Fruit fly (Drosophila melanogaster) whole organism, embryonic: Measurements from ENCODE around the gene CG31050.

Experiments
- B-H1 ChIP-seq: fragments of 200-800 bp; sonication (Bioruptor generic); IDR thresholded peaks from 3 replicates; pipeline ENCODE4 v1.3.6; 2022; ENCODE audit warnings: missing biosample characterization, missing genetic modification characterization
- CG10267 ChIP-seq: fragments of 200-800 bp; sonication (Bioruptor generic); optimal IDR thresholded peaks from 2 replicates; lab custom pipeline; 2018; ENCODE audit warnings: missing biosample characterization, mild to moderate bottlenecking, missing genetic modification characterization, moderate library complexity
- CG13123 ChIP-seq: fragments of 200-800 bp; sonication (Bioruptor generic); optimal IDR thresholded peaks from 2 replicates; lab custom pipeline; 2016; ENCODE audit warnings: missing biosample characterization, missing genetic modification characterization
- CG14050 ChIP-seq: fragments of 200-800 bp; sonication (Bioruptor generic); IDR thresholded peaks from 3 replicates; pipeline ENCODE4 v1.3.6; 2022; ENCODE audit warnings: missing biosample characterization, missing genetic modification characterization
- CG15514 ChIP-seq: fragments of 200-800 bp; sonication (Bioruptor generic); optimal IDR thresholded peaks from 3 replicates; lab custom pipeline; 2017; ENCODE audit warnings: missing biosample characterization, missing genetic modification characterization, mild to moderate bottlenecking, moderate library complexity, missing genetic modification reagents
- CG15601 ChIP-seq: fragments of 200-800 bp; sonication (Bioruptor generic); optimal IDR thresholded peaks from 3 replicates; lab custom pipeline; 2019; ENCODE audit warnings: missing biosample characterization, mild to moderate bottlenecking, missing genetic modification characterization, moderate library complexity
- CG1602 ChIP-seq: fragments of 200-800 bp; sonication (Bioruptor generic); optimal IDR thresholded peaks from 3 replicates; lab custom pipeline; 2016; ENCODE audit warnings: missing biosample characterization, missing genetic modification characterization
- CG1647 ChIP-seq: fragments of 200-800 bp; sonication (Bioruptor generic); optimal IDR thresholded peaks from 3 replicates; lab custom pipeline; 2016; ENCODE audit warnings: missing biosample characterization, missing genetic modification characterization
- CG17612 ChIP-seq: fragments of 200-800 bp; sonication (Bioruptor generic); IDR thresholded peaks from 2 replicates; pipeline ENCODE4 v1.3.6; 2022; ENCODE audit warnings: missing biosample characterization, missing genetic modification characterization
- CG17829 ChIP-seq: fragments of 200-800 bp; optimal IDR thresholded peaks from 2 replicates; lab custom pipeline; 2019; ENCODE audit warnings: missing biosample characterization, mild to moderate bottlenecking, missing genetic modification characterization, moderate library complexity
- CG18599 ChIP-seq: fragments of 200-800 bp; sonication (Bioruptor generic); optimal IDR thresholded peaks from 3 replicates; lab custom pipeline; 2017; ENCODE audit warnings: missing biosample characterization, missing genetic modification characterization, mild to moderate bottlenecking, moderate library complexity, missing genetic modification reagents
- CG18764 ChIP-seq: fragments of 200-800 bp; sonication (Bioruptor generic); optimal IDR thresholded peaks from 3 replicates; lab custom pipeline; 2016; ENCODE audit warnings: missing biosample characterization, missing genetic modification characterization
- CG2199 ChIP-seq: fragments of 200-800 bp; sonication (Bioruptor generic); IDR thresholded peaks from 3 replicates; pipeline ENCODE4 v1.3.6; 2022; ENCODE audit warnings: missing biosample characterization, missing genetic modification characterization
- CG30020 ChIP-seq: fragments of 200-800 bp; optimal IDR thresholded peaks from 2 replicates; lab custom pipeline; 2019; ENCODE audit warnings: missing biosample characterization, mild to moderate bottlenecking, missing genetic modification characterization, moderate library complexity
- CG32772 ChIP-seq: fragments of 200-800 bp; sonication (Bioruptor generic); IDR thresholded peaks from 2 replicates; pipeline ENCODE4 v1.3.6; 2022; ENCODE audit warnings: missing biosample characterization, missing genetic modification characterization
- CG3847 ChIP-seq: fragments of 200-800 bp; sonication (Bioruptor generic); IDR thresholded peaks from 2 replicates; pipeline ENCODE4 v1.3.6; 2022; ENCODE audit warnings: missing biosample characterization, missing genetic modification characterization
- CG4820 ChIP-seq: fragments of 200-800 bp; sonication (Bioruptor generic); optimal IDR thresholded peaks from 3 replicates; lab custom pipeline; 2016; ENCODE audit warnings: missing biosample characterization, missing genetic modification characterization
- CG5245 ChIP-seq: fragments of 200-800 bp; sonication (Bioruptor generic); optimal IDR thresholded peaks from 3 replicates; lab custom pipeline; 2016; ENCODE audit warnings: missing biosample characterization, missing genetic modification characterization
- CG6175 ChIP-seq: fragments of 200-800 bp; sonication (Bioruptor generic); IDR thresholded peaks from 3 replicates; pipeline ENCODE4 v1.3.6; 2022; ENCODE audit warnings: missing biosample characterization, missing genetic modification characterization
- CG6272 ChIP-seq: fragments of 200-800 bp; sonication (Bioruptor generic); IDR thresholded peaks from 2 replicates; pipeline ENCODE4 v1.3.6; 2022; ENCODE audit warnings: missing biosample characterization, missing genetic modification characterization
- CG6854 ChIP-seq: fragments of 200-800 bp; sonication (Bioruptor generic); optimal IDR thresholded peaks from 3 replicates; lab custom pipeline; 2017; ENCODE audit warnings: missing biosample characterization, mild to moderate bottlenecking, missing genetic modification characterization
- CG7745 ChIP-seq: fragments of 200-800 bp; sonication (Bioruptor generic); optimal IDR thresholded peaks from 2 replicates; lab custom pipeline; 2018; ENCODE audit warnings: missing biosample characterization, mild to moderate bottlenecking, missing genetic modification characterization, moderate library complexity
- CG8388 ChIP-seq: fragments of 200-800 bp; sonication (Bioruptor generic); optimal IDR thresholded peaks from 2 replicates; lab custom pipeline; 2019; ENCODE audit warnings: missing biosample characterization, mild to moderate bottlenecking, missing genetic modification characterization, moderate library complexity
- CG8924 ChIP-seq: fragments of 200-800 bp; optimal IDR thresholded peaks from 3 replicates; lab custom pipeline; 2019; ENCODE audit warnings: missing biosample characterization, mild to moderate bottlenecking, missing genetic modification characterization, moderate library complexity
- CTCF ChIP-seq: fragments of 200-800 bp; sonication (Bioruptor generic); optimal IDR thresholded peaks from 2 replicates; lab custom pipeline; 2017; ENCODE audit warnings: missing biosample characterization, mild to moderate bottlenecking, missing genetic modification characterization, moderate library complexity
- D ChIP-seq, 2 experiments: fragments of 200-800 bp in 1 of 2; fragments of >200 bp in 1 of 2; sonication (Bioruptor generic) in 1 of 2; optimal IDR thresholded peaks; 2 replicates in 1 of 2; 3 replicates in 1 of 2; lab custom pipeline; 2017; ENCODE audit warnings: mild to moderate bottlenecking in 1 of 2, missing biosample characterization in 1 of 2, missing genetic modification characterization in 1 of 2, missing genetic modification reagents in 1 of 2
- Doc3 ChIP-seq: fragments of 200-800 bp; sonication (Bioruptor generic); IDR thresholded peaks from 3 replicates; pipeline ENCODE4 v1.3.6; 2022; ENCODE audit warnings: missing biosample characterization, missing genetic modification characterization; ENCODE audit not compliant: partially characterized antibody
- Hand ChIP-seq: fragments of 200-800 bp; sonication (Bioruptor generic); optimal IDR thresholded peaks from 2 replicates; lab custom pipeline; 2017; ENCODE audit warnings: mild to moderate bottlenecking, missing biosample characterization, missing genetic modification reagents, missing genetic modification characterization
- Hey ChIP-seq: fragments of 200-800 bp; sonication (Bioruptor generic); optimal IDR thresholded peaks from 3 replicates; lab custom pipeline; 2018; ENCODE audit warnings: missing biosample characterization, mild to moderate bottlenecking, missing genetic modification characterization
- HmgD ChIP-seq: fragments of 200-800 bp; sonication (Bioruptor generic); optimal IDR thresholded peaks from 3 replicates; lab custom pipeline; 2016; ENCODE audit warnings: missing biosample characterization, missing genetic modification characterization
- Hr39 ChIP-seq: fragments of >200 bp; optimal IDR thresholded peaks from 2 replicates; lab custom pipeline; 2017
- Jarid2 ChIP-seq: fragments of 200-800 bp; sonication (Bioruptor generic); optimal IDR thresholded peaks from 3 replicates; lab custom pipeline; 2017; ENCODE audit warnings: mild to moderate bottlenecking, missing biosample characterization, missing genetic modification reagents, missing genetic modification characterization
- Neu2 ChIP-seq: fragments of 200-800 bp; sonication (Bioruptor generic); optimal IDR thresholded peaks from 3 replicates; lab custom pipeline; 2016; ENCODE audit warnings: missing biosample characterization, missing genetic modification characterization, borderline replicate concordance
- Sox100B ChIP-seq: fragments of 200-800 bp; sonication (Bioruptor generic); optimal IDR thresholded peaks from 3 replicates; lab custom pipeline; 2018; ENCODE audit warnings: missing biosample characterization, mild to moderate bottlenecking, missing genetic modification characterization
- Sry-β ChIP-seq: fragments of 200-800 bp; sonication (Bioruptor generic); optimal IDR thresholded peaks from 2 replicates; lab custom pipeline; 2018; ENCODE audit warnings: missing biosample characterization, mild to moderate bottlenecking, missing genetic modification characterization, moderate library complexity
- al ChIP-seq: fragments of 200-800 bp; sonication (Bioruptor generic); IDR thresholded peaks from 2 replicates; pipeline ENCODE4 v1.3.6; 2022; ENCODE audit warnings: missing biosample characterization, missing genetic modification characterization
- bowl ChIP-seq: fragments of 200-800 bp; sonication (Bioruptor generic); IDR thresholded peaks from 2 replicates; pipeline ENCODE4 v1.3.6; 2022; ENCODE audit warnings: missing biosample characterization, missing genetic modification characterization
- br ChIP-seq: fragments of >200 bp; optimal IDR thresholded peaks from 2 replicates; lab custom pipeline; 2017
- ci ChIP-seq: fragments of 200-800 bp; sonication (Bioruptor generic); IDR thresholded peaks from 3 replicates; pipeline ENCODE4 v1.3.6; 2022; ENCODE audit warnings: missing biosample characterization, missing genetic modification characterization
- crp ChIP-seq, 2 experiments: fragments of 200-800 bp; sonication (Bioruptor generic); optimal IDR thresholded peaks; 2 replicates in 1 of 2; 3 replicates in 1 of 2; lab custom pipeline; 2017; ENCODE audit warnings: missing biosample characterization in 2 of 2, missing genetic modification characterization in 2 of 2, mild to moderate bottlenecking in 1 of 2, moderate library complexity in 1 of 2
- eyg ChIP-seq: fragments of 200-800 bp; sonication (Bioruptor generic); optimal IDR thresholded peaks from 3 replicates; lab custom pipeline; 2016; ENCODE audit warnings: missing biosample characterization, missing genetic modification characterization
- insv ChIP-seq, 2 experiments: fragments of 200-800 bp; sonication (Bioruptor generic); optimal IDR thresholded peaks; 3 replicates each; lab custom pipeline; 2016 to 2018; ENCODE audit warnings: missing biosample characterization in 2 of 2, missing genetic modification characterization in 2 of 2
- jumu ChIP-seq: fragments of 200-800 bp; sonication (Bioruptor generic); optimal IDR thresholded peaks from 3 replicates; lab custom pipeline; 2016; ENCODE audit warnings: missing biosample characterization, missing genetic modification characterization
- lilli ChIP-seq: fragments of 200-800 bp; sonication (Bioruptor generic); optimal IDR thresholded peaks from 3 replicates; lab custom pipeline; 2016; ENCODE audit warnings: missing biosample characterization, missing genetic modification characterization
- lola ChIP-seq, 3 experiments: fragments of >200 bp in 2 of 3; fragments of 200-800 bp in 1 of 3; sonication (Bioruptor generic) in 1 of 3; optimal IDR thresholded peaks; 2 replicates each; lab custom pipeline; 2017 to 2019; ENCODE audit warnings: missing biosample characterization in 3 of 3, missing genetic modification characterization in 3 of 3, mild to moderate bottlenecking in 1 of 3, moderate library complexity in 1 of 3
- odd ChIP-seq: fragments of 200-800 bp; sonication (Bioruptor generic); optimal IDR thresholded peaks from 2 replicates; lab custom pipeline; 2017; ENCODE audit warnings: missing biosample characterization, mild to moderate bottlenecking, missing genetic modification characterization
- otp ChIP-seq: fragments of 200-800 bp; sonication (Bioruptor generic); IDR thresholded peaks from 3 replicates; pipeline ENCODE4, ENCODE4 v1.3.6; 2022; ENCODE audit warnings: missing biosample characterization, missing genetic modification characterization
- stc ChIP-seq: fragments of 200-800 bp; sonication (Bioruptor generic); IDR thresholded peaks from 2 replicates; pipeline ENCODE4 v1.3.6; 2022; ENCODE audit warnings: missing biosample characterization, missing genetic modification characterization
- ttk ChIP-seq: fragments of 200-800 bp; sonication (Bioruptor generic); IDR thresholded peaks from 2 replicates; pipeline ENCODE4 v2.1.2; 2022; ENCODE audit warnings: missing biosample characterization, missing genetic modification characterization
- unc-4 ChIP-seq: fragments of 200-800 bp; sonication (Bioruptor generic); IDR thresholded peaks from 2 replicates; pipeline ENCODE4 v1.3.6; 2022; ENCODE audit warnings: missing biosample characterization, missing genetic modification characterization; ENCODE audit not compliant: partially characterized antibody

CG31050 gene

DNA sequence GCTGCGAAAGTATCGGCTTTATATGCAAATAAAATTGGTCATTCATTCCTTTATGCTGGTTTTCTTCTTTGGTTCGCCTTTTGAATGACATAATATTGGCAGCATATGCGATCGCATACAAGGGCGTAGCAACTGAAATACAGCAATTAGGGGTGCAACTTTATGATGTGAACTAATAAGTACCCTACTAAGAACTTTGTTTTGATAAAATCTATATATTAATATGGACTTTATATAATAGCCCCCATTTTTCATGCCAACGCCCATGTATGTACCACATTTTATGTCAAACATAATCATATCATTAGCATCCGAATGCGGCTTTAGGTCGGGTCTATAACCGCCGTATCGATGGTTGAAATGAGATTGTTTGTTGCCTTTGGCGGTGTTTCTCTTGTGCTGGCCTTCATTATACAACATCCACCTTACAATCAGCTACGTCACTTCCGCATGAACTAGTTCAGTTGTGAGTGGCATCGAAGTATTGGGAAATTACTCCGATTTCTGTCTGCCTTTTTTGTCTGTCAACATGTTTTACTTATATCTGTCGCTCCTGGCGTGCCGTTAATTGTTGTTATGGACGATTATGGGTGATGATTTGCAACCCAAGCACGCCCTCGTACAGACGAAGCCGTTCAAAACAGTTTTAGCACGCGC, 26.7 kb upstream of the CG31050 start (continued):
- no peak for TF ChIP-seq Jarid2 (GFP tag; lab: Kevin White, UChicago)
- TF ChIP-seq CG14050 (GFP tag; lab: Robert Waterston, UW) = peak; percentile 27; the same call in 1 of the 3 replicates
- TF ChIP-seq insv (GFP tag; optimal IDR thresholded peaks at IDR 0.05; lab: Kevin White, UChicago) = no peak
- no peak for TF ChIP-seq crp (GFP tag; optimal IDR thresholded peaks at IDR 0.05; lab: Kevin White, UChicago)
- TF ChIP-seq CG6854 (GFP tag; lab: Kevin White, UChicago) = peak; percentile 28
- TF ChIP-seq CG7745 = no peak
- TF ChIP-seq Sox100B (GFP tag; lab: Kevin White, UChicago) = peak; percentile 6
- no peak for TF ChIP-seq CG15601
- no peak for TF ChIP-seq CG1647 (GFP tag; lab: Kevin White, UChicago)
- TF ChIP-seq ci (GFP tag; lab: Robert Waterston, UW) = no peak
- peak; percentile 94 for TF ChIP-seq CG15514 (GFP tag; lab: Kevin White, UChicago)
- peak; percentile 46; the same call in 1 of the 2 replicates for TF ChIP-seq ttk (GFP tag; lab: Robert Waterston, UW)
- no peak for TF ChIP-seq Hr39 (lab: Kevin White, UChicago)
- TF ChIP-seq Sry-β = no peak
- no peak for TF ChIP-seq CG13123 (GFP tag; lab: Kevin White, UChicago)
- TF ChIP-seq jumu = no peak
- peak; percentile 67 for TF ChIP-seq lilli (GFP tag; lab: Kevin White, UChicago)
- TF ChIP-seq CG17829 (tag; lab: Kevin White, UChicago) = peak; percentile 2
- TF ChIP-seq unc-4 (GFP tag; lab: Robert Waterston, UW) = no peak
- TF ChIP-seq CG30020 (tag; lab: Kevin White, UChicago) = no peak
- no peak for TF ChIP-seq CG18764 (GFP tag; lab: Kevin White, UChicago)
- TF ChIP-seq Neu2 (GFP tag; lab: Kevin White, UChicago) = no peak
- TF ChIP-seq lola (GFP tag; optimal IDR thresholded peaks at IDR 0.05; lab: Kevin White, UChicago) = no peak
- no peak for TF ChIP-seq bowl (GFP tag; lab: Robert Waterston, UW)
- TF ChIP-seq Hand (GFP tag; lab: Kevin White, UChicago) = no peak
- no peak for TF ChIP-seq stc (GFP tag; lab: Robert Waterston, UW)
- no peak for TF ChIP-seq Hey
- no peak for TF ChIP-seq Doc3 (GFP tag; lab: Robert Waterston, UW)
- TF ChIP-seq CG4820 = no peak
- 0 out of 3 replicates have a peak, but pooled peaks have one; percentile 39 for TF ChIP-seq CG6175 (GFP tag; lab: Robert Waterston, UW)
- TF ChIP-seq HmgD = no peak
- TF ChIP-seq br (lab: Kevin White, UChicago) = no peak
- no peak for TF ChIP-seq CTCF
- no peak for TF ChIP-seq odd
- no peak for TF ChIP-seq eyg (GFP tag; lab: Kevin White, UChicago)
- TF ChIP-seq CG10267 (tag; lab: Kevin White, UChicago) = no peak
- TF ChIP-seq CG18599 (GFP tag; lab: Kevin White, UChicago) = peak; percentile 63
- TF ChIP-seq B-H1 (GFP tag; lab: Robert Waterston, UW) = peak; percentile 45; the same call in 2 of the 3 replicates
- TF ChIP-seq CG2199 (GFP tag; lab: Robert Waterston, UW) = no peak
- no peak for TF ChIP-seq otp
- TF ChIP-seq al (GFP tag; lab: Robert Waterston, UW) = peak; percentile 62; the same call in 1 of the 2 replicates
- TF ChIP-seq D (optimal IDR thresholded peaks at IDR 0.05; lab: Kevin White, UChicago) = no peak
- TF ChIP-seq D (GFP tag; optimal IDR thresholded peaks at IDR 0.05; lab: Kevin White, UChicago) = no peak
- peak; percentile 49 for TF ChIP-seq CG8924 (tag; lab: Kevin White, UChicago)
- TF ChIP-seq CG17612 (GFP tag; lab: Robert Waterston, UW) = no peak
- TF ChIP-seq CG1602 = no peak
- TF ChIP-seq CG3847 (GFP tag; lab: Robert Waterston, UW) = peak; percentile 66
- peak; percentile 60 for TF ChIP-seq CG6272 (GFP tag; lab: Robert Waterston, UW)
- no peak for TF ChIP-seq CG5245 (GFP tag; lab: Kevin White, UChicago)
- TF ChIP-seq CG32772 (GFP tag; lab: Robert Waterston, UW) = peak; percentile 20; the same call in 1 of the 2 replicates
- TF ChIP-seq CG8388 = no peak
